Worm (Caenorhabditis elegans): Measurements from ENCODE around the gene clec-24.

- no peak for TF ChIP-seq ama-1 (optimal IDR thresholded peaks at IDR 0.05)
- TF ChIP-seq aly-1 (tag; optimal IDR thresholded peaks at IDR 0.05): no peak
- no peak for TF ChIP-seq ets-7 (tag; optimal IDR thresholded peaks at IDR 0.05)
- no peak for TF ChIP-seq hmbx-1 (tag; optimal IDR thresholded peaks at IDR 0.05)
- no peak for TF ChIP-seq ceh-36 (tag; optimal IDR thresholded peaks at IDR 0.05)
- no peak for TF ChIP-seq hnd-1 (tag; optimal IDR thresholded peaks at IDR 0.05)
Observed at ce11 chrV:16816707-16817106, 45.1 kb upstream of the clec-24 start.
